Worm (Caenorhabditis elegans): Measurements from ENCODE around the gene npr-4.

DNA sequence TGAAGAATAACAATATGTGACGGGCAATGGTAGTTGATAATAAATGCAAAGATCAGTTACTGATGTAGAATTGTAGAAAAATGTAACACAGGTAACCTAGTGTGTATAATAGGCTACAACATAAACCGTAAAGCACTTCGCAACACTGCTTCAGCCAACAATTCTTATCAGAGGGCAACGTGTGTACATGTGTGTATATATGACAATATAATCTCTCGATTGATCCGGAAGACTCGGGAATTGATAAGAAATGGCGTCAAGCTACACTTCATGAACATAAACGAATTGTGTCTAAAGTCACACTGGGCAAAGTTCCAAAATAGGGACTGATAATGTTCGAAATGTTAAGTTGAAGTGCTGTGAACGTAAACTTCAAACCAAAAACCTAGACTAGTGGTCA, 33.0 kb downstream of the npr-4 start:
- TF ChIP-seq mls-2 (tag; optimal IDR thresholded peaks at IDR 0.05) (no peak), nhr-12 (tag; optimal IDR thresholded peaks at IDR 0.05) (no peak), nhr-237 (tag; optimal IDR thresholded peaks at IDR 0.05) (no peak), unc-62 (GFP tag; optimal IDR thresholded peaks at IDR 0.05) (no peak), elt-3 (tag; optimal IDR thresholded peaks at IDR 0.05) (no peak), ceh-39 (tag; optimal IDR thresholded peaks at IDR 0.05) (no peak), nhr-76 (tag; optimal IDR thresholded peaks at IDR 0.05) (no peak), snpc-4 (tag; optimal IDR thresholded peaks at IDR 0.05) (no peak), pha-4 (tag; optimal IDR thresholded peaks at IDR 0.05) (no peak)
